Worm (Caenorhabditis elegans) whole organism, young adult: ENCODE data around the gene Y43B11AL.1.

ENCODE experiments used
- B0261.1 ChIP-seq: sonication (generic microtip); optimal IDR thresholded peaks from 2 replicates; lab custom pipeline; 2016; ENCODE audit warnings: mild to moderate bottlenecking, missing genetic modification characterization, moderate library complexity, missing compliant biosample characterization
- B0336.3 ChIP-seq: fragments of 200-800 bp; sonication (Bioruptor generic); IDR thresholded peaks from 2 replicates; pipeline ENCODE4 v1.3.6; 2022; ENCODE audit warnings: missing genetic modification characterization, missing compliant biosample characterization
- C17E4.6 ChIP-seq: fragments of 200-800 bp; sonication (Bioruptor generic); IDR thresholded peaks from 2 replicates; pipeline ENCODE4 v1.3.6; 2022; ENCODE audit warnings: missing genetic modification reagents, missing genetic modification characterization, missing compliant biosample characterization
- F49E8.2 ChIP-seq: sonication (generic microtip); optimal IDR thresholded peaks from 3 replicates; lab custom pipeline; 2017; ENCODE audit warnings: missing genetic modification characterization, mild to moderate bottlenecking, missing compliant biosample characterization, antibody characterized with exemption, moderate library complexity; ENCODE audit not compliant: insufficient read depth
- F55B11.4 ChIP-seq: sonication (generic microtip); optimal IDR thresholded peaks from 2 replicates; lab custom pipeline; 2016; ENCODE audit warnings: missing compliant biosample characterization, missing genetic modification characterization, borderline replicate concordance; ENCODE audit not compliant: insufficient read depth
- F57A8.1 ChIP-seq: fragments of 200-800 bp; sonication (Bioruptor generic); optimal IDR thresholded peaks from 2 replicates; lab custom pipeline; 2018; ENCODE audit warnings: mild to moderate bottlenecking, missing genetic modification characterization, moderate library complexity, missing compliant biosample characterization
- K11D2.4 ChIP-seq: fragments of 200-800 bp; sonication (Bioruptor generic); IDR thresholded peaks from 2 replicates; pipeline ENCODE4 v1.3.6; 2022; ENCODE audit warnings: missing genetic modification reagents, missing genetic modification characterization, missing compliant biosample characterization
- Y53G8AR.9 ChIP-seq: fragments of 200-800 bp; sonication (Bioruptor generic); conservative IDR thresholded peaks from 2 replicates; pipeline ENCODE4 v1.3.6; 2022; ENCODE audit warnings: missing genetic modification reagents, missing genetic modification characterization, missing compliant biosample characterization
- Y67H2A.10 ChIP-seq: fragments of 200-800 bp; sonication (Bioruptor generic); conservative IDR thresholded peaks from 2 replicates; pipeline ENCODE4 v1.3.6; 2022; ENCODE audit warnings: missing genetic modification reagents, missing genetic modification characterization, missing compliant biosample characterization
- ZK185.1 ChIP-seq: sonication (generic microtip); optimal IDR thresholded peaks from 2 replicates; lab custom pipeline; 2016; ENCODE audit warnings: mild to moderate bottlenecking, missing genetic modification characterization, missing compliant biosample characterization; ENCODE audit not compliant: poor library complexity, severe bottlenecking
- atf-7 ChIP-seq: sonication (generic microtip); optimal IDR thresholded peaks from 2 replicates; lab custom pipeline; 2017; ENCODE audit warnings: mild to moderate bottlenecking, missing genetic modification characterization, missing compliant biosample characterization
- attf-5 ChIP-seq: fragments of 200-800 bp; sonication (Bioruptor generic); optimal IDR thresholded peaks from 2 replicates; lab custom pipeline; 2018; ENCODE audit warnings: mild to moderate bottlenecking, missing genetic modification characterization, missing compliant biosample characterization
- attf-6 ChIP-seq: fragments of 200-800 bp; sonication (Bioruptor generic); IDR thresholded peaks from 2 replicates; pipeline ENCODE4 v1.3.6; 2022; ENCODE audit warnings: missing genetic modification reagents, missing genetic modification characterization, missing compliant biosample characterization
- cebp-1 ChIP-seq, 2 experiments: fragments of 200-800 bp in 1 of 2; sonication (Bioruptor generic) in 1 of 2; sonication (generic microtip) in 1 of 2; IDR thresholded peaks in 1 of 2; optimal IDR thresholded peaks in 1 of 2; 2 replicates each; pipeline versions ENCODE4 v1.3.6 to Lab custom; 2017 to 2022; ENCODE audit warnings: missing compliant biosample characterization in 2 of 2, missing genetic modification characterization in 2 of 2, mild to moderate bottlenecking in 1 of 2, missing genetic modification reagents in 1 of 2, moderate library complexity in 1 of 2
- ceh-100 ChIP-seq: fragments of 200-800 bp; sonication (Bioruptor generic); IDR thresholded peaks from 2 replicates; pipeline ENCODE4 v1.3.6; 2022; ENCODE audit warnings: missing genetic modification reagents, missing genetic modification characterization, missing compliant biosample characterization
- ceh-27 ChIP-seq: fragments of 200-800 bp; sonication (Bioruptor generic); optimal IDR thresholded peaks from 2 replicates; lab custom pipeline; 2018; ENCODE audit warnings: mild to moderate bottlenecking, missing genetic modification characterization, moderate library complexity, missing compliant biosample characterization
- ceh-40 ChIP-seq: fragments of 200-800 bp; sonication (Bioruptor generic); IDR thresholded peaks from 2 replicates; pipeline ENCODE4 v1.3.6; 2022; ENCODE audit warnings: missing genetic modification characterization, missing compliant biosample characterization
- dox-1 ChIP-seq: fragments of 200-800 bp; sonication (Bioruptor generic); IDR thresholded peaks from 2 replicates; pipeline ENCODE4 v1.3.6; 2022; ENCODE audit warnings: missing genetic modification reagents, missing genetic modification characterization, missing compliant biosample characterization
- egl-18 ChIP-seq: fragments of 200-800 bp; sonication (Bioruptor generic); IDR thresholded peaks from 2 replicates; pipeline ENCODE4 v1.3.6; 2022; ENCODE audit warnings: missing genetic modification reagents, missing genetic modification characterization, missing compliant biosample characterization
- gei-17 ChIP-seq: fragments of 200-800 bp; sonication (Bioruptor generic); optimal IDR thresholded peaks from 2 replicates; lab custom pipeline; 2018; ENCODE audit warnings: mild to moderate bottlenecking, missing genetic modification characterization, missing compliant biosample characterization
- hlh-12 ChIP-seq: sonication (generic microtip); optimal IDR thresholded peaks from 2 replicates; lab custom pipeline; 2016; ENCODE audit warnings: missing genetic modification characterization, missing compliant biosample characterization
- hmg-1.2 ChIP-seq: fragments of 200-800 bp; sonication (Bioruptor generic); IDR thresholded peaks from 2 replicates; pipeline ENCODE4 v1.3.6; 2022; ENCODE audit warnings: missing genetic modification reagents, missing genetic modification characterization, missing compliant biosample characterization
- lag-1 ChIP-seq: fragments of 200-800 bp; sonication (Bioruptor generic); IDR thresholded peaks from 2 replicates; pipeline ENCODE4 v1.3.6; 2022; ENCODE audit warnings: missing genetic modification reagents, missing genetic modification characterization, missing compliant biosample characterization
- let-607 ChIP-seq, 2 experiments: fragments of 200-800 bp in 1 of 2; sonication (Bioruptor generic) in 1 of 2; sonication (generic microtip) in 1 of 2; optimal IDR thresholded peaks; 2 replicates each; lab custom pipeline; 2016 to 2018; ENCODE audit warnings: mild to moderate bottlenecking in 2 of 2, missing compliant biosample characterization in 2 of 2, missing genetic modification characterization in 2 of 2, moderate library complexity in 2 of 2, missing genotype in 1 of 2
- lin-40 ChIP-seq: sonication (generic microtip); optimal IDR thresholded peaks from 2 replicates; lab custom pipeline; 2016; ENCODE audit warnings: missing genetic modification characterization, mild to moderate bottlenecking, missing compliant biosample characterization, missing genotype, missing genetic modification reagents
- lin-54 ChIP-seq: fragments of 200-800 bp; sonication (Bioruptor generic); optimal IDR thresholded peaks from 2 replicates; lab custom pipeline; 2018; ENCODE audit warnings: mild to moderate bottlenecking, missing genetic modification characterization, missing compliant biosample characterization
- lir-1 ChIP-seq: fragments of 200-800 bp; sonication (Bioruptor generic); conservative IDR thresholded peaks from 2 replicates; pipeline ENCODE4 v1.3.6; 2022; ENCODE audit warnings: missing genetic modification reagents, missing genetic modification characterization, missing compliant biosample characterization
- lsl-1 ChIP-seq: fragments of 200-800 bp; sonication (Bioruptor generic); optimal IDR thresholded peaks from 2 replicates; lab custom pipeline; 2018; ENCODE audit warnings: mild to moderate bottlenecking, missing genetic modification characterization, moderate library complexity, missing compliant biosample characterization
- lsy-27 ChIP-seq: sonication (generic microtip); optimal IDR thresholded peaks from 2 replicates; lab custom pipeline; 2017; ENCODE audit warnings: missing genetic modification characterization, mild to moderate bottlenecking, missing compliant biosample characterization, antibody characterized with exemption, missing genotype, borderline replicate concordance; ENCODE audit not compliant: insufficient read depth
- madf-10 ChIP-seq: sonication (generic microtip); optimal IDR thresholded peaks from 2 replicates; lab custom pipeline; 2016; ENCODE audit warnings: mild to moderate bottlenecking, missing genetic modification characterization, missing compliant biosample characterization
- madf-3 ChIP-seq: fragments of 200-800 bp; sonication (Bioruptor generic); IDR thresholded peaks from 2 replicates; pipeline ENCODE4 v1.3.6; 2022; ENCODE audit warnings: missing genetic modification reagents, missing genetic modification characterization, missing compliant biosample characterization
- nfya-2 ChIP-seq: fragments of 200-800 bp; sonication (Bioruptor generic); IDR thresholded peaks from 2 replicates; pipeline ENCODE4 v1.3.6; 2022; ENCODE audit warnings: missing genetic modification reagents, missing genetic modification characterization, missing compliant biosample characterization
- nfyb-1 ChIP-seq: fragments of 200-800 bp; sonication (Bioruptor generic); IDR thresholded peaks from 2 replicates; pipeline ENCODE4 v1.3.6; 2022; ENCODE audit warnings: missing genetic modification reagents, missing genetic modification characterization, missing compliant biosample characterization
- nhr-80 ChIP-seq: sonication (generic microtip); optimal IDR thresholded peaks from 2 replicates; lab custom pipeline; 2016; ENCODE audit warnings: missing genetic modification characterization, missing compliant biosample characterization
- nhr-90 ChIP-seq: sonication (generic microtip); optimal IDR thresholded peaks from 2 replicates; lab custom pipeline; 2016; ENCODE audit warnings: missing genotype, mild to moderate bottlenecking, missing genetic modification characterization, missing compliant biosample characterization
- rec-8 ChIP-seq, 2 experiments: sonication (generic microtip); optimal IDR thresholded peaks; 2 replicates each; lab custom pipeline; 2016; ENCODE audit warnings: mild to moderate bottlenecking in 2 of 2, missing genetic modification characterization in 2 of 2, missing genetic modification reagents in 2 of 2, missing genotype in 2 of 2, missing biosample characterization in 1 of 2, missing compliant biosample characterization in 1 of 2, moderate library complexity in 1 of 2
- repo-1 ChIP-seq: sonication (generic microtip); optimal IDR thresholded peaks from 2 replicates; lab custom pipeline; 2017; ENCODE audit warnings: mild to moderate bottlenecking, missing genetic modification characterization, missing compliant biosample characterization
- rpc-1 ChIP-seq, 2 experiments: fragments of 150-350 bp in 1 of 2; sonication (generic microtip) in 1 of 2; optimal IDR thresholded peaks; 2 replicates each; lab custom pipeline; 2014 to 2018; ENCODE audit warnings: missing biosample characterization in 1 of 2, missing genetic modification characterization in 1 of 2, missing genetic modification reagents in 1 of 2, missing genotype in 1 of 2
- snpc-1.1 ChIP-seq: sonication (generic microtip); optimal IDR thresholded peaks from 2 replicates; lab custom pipeline; 2017; ENCODE audit warnings: missing genetic modification characterization, mild to moderate bottlenecking, missing compliant biosample characterization, antibody characterized with exemption, moderate library complexity, missing genotype, missing genetic modification reagents; ENCODE audit not compliant: insufficient read depth
- somi-1 ChIP-seq: fragments of 200-800 bp; sonication (Bioruptor generic); optimal IDR thresholded peaks from 2 replicates; lab custom pipeline; 2018; ENCODE audit warnings: mild to moderate bottlenecking, missing genetic modification characterization, missing compliant biosample characterization
- ztf-18 ChIP-seq: sonication (generic microtip); optimal IDR thresholded peaks from 2 replicates; lab custom pipeline; 2016; ENCODE audit warnings: missing genotype, mild to moderate bottlenecking, missing genetic modification characterization, missing compliant biosample characterization
- ztf-22 ChIP-seq: fragments of 200-800 bp; sonication (Bioruptor generic); optimal IDR thresholded peaks from 2 replicates; lab custom pipeline; 2018; ENCODE audit warnings: mild to moderate bottlenecking, missing genetic modification characterization, moderate library complexity, missing compliant biosample characterization
- ztf-26 ChIP-seq: sonication (generic microtip); optimal IDR thresholded peaks from 2 replicates; lab custom pipeline; 2017; ENCODE audit warnings: missing genetic modification characterization, missing compliant biosample characterization

The Y43B11AL.1 gene

DNA sequence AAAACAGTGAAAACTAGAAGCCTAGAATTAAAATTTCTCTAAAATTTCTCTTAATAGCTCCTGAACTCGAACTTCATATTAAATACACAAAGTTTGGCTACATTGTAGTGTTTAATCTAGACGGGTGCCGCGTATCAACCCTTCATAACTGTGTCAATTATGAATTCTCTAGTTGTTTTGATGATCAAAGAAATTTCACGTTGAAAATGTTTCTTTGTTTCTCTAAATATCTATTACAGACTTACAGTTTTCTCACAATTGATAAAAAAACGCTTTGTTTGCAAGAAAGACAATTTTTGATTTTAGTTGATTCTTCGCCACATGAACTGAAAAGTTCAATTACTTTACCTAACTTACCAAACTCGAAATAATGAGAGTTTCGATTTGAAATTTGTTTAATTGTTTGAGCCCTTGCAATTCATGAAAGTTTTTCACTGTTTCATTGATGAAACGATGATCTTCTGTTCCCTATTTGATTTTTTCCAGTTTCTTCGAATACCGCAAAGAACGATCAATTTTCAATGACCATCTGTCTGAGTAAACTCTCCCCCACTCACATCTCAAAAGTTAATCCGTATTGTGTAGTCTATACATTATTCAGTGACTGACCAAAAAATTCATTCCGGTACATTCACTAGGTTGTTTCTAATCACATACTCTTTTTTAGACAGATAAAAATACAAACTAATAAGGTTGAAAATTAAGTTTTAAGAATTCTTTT lies 18.3 kb upstream of the Y43B11AL.1 start:
- TF ChIP-seq attf-6 (GFP tag; lab: Robert Waterston, UW) (no peak), let-607 (tag; optimal IDR thresholded peaks at IDR 0.05; lab: Kevin White, UChicago) (peak in 1 of 2 experiments; percentile 39), nhr-80 (peak; percentile 52)

DNA sequence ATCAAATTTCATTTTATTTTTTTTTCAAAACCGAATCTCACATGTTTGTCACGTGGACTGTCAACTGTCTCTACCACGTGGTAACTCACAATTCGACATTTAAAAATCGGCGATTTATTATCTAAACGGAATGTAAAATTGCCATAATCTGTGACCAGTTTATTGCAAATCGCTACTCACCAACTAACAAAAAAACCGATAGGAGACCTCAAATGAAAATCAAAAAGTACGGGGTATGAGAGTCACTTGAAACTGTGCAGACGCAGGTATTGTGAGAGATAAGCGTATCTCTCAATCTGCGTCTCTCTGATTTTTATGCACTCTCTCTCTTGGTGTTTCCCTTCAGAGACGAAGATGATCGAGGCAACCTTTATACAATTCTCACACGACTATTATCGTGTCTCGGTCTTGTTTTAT lies 17.4 kb upstream of the Y43B11AL.1 start:
- TF ChIP-seq lsy-27 (no peak), madf-3 (no peak), rec-8 (tag; optimal IDR thresholded peaks at IDR 0.05; lab: Kevin White, UChicago) (no peak), nhr-90 (tag; lab: Kevin White, UChicago) (peak; percentile 5), F55B11.4 (tag; lab: Kevin White, UChicago) (no peak), ztf-26 (tag; lab: Kevin White, UChicago) (peak; percentile 62), F57A8.1 (GFP tag; lab: Kevin White, UChicago) (no peak), B0336.3 (GFP tag; lab: Robert Waterston, UW) (peak; percentile 48; the same call in 1 of the 2 replicates), F49E8.2 (tag; lab: Kevin White, UChicago) (no peak), madf-10 (tag; lab: Kevin White, UChicago) (no peak), ceh-100 (GFP tag; lab: Robert Waterston, UW) (no peak), attf-5 (peak; percentile 73), attf-6 (GFP tag; lab: Robert Waterston, UW) (no peak), lir-1 (GFP tag; lab: Robert Waterston, UW) (no peak), hlh-12 (tag; lab: Kevin White, UChicago) (no peak), let-607 (tag; optimal IDR thresholded peaks at IDR 0.05; lab: Kevin White, UChicago) (peak; percentile 3 to 43), K11D2.4 (GFP tag; lab: Robert Waterston, UW) (peak; percentile 39; the same call in 1 of the 2 replicates), ztf-22 (peak; percentile 75), C17E4.6 (no peak), Y53G8AR.9 (GFP tag; lab: Robert Waterston, UW) (0 out of 2 replicates have a peak, but pooled peaks have one; percentile 19), ceh-27 (GFP tag; lab: Kevin White, UChicago) (no peak), atf-7 (tag; lab: Kevin White, UChicago) (peak; percentile 54), ceh-40 (GFP tag; lab: Robert Waterston, UW) (no peak), ZK185.1 (tag; lab: Kevin White, UChicago) (peak; percentile 70), repo-1 (tag; lab: Kevin White, UChicago) (peak; percentile 26), lag-1 (GFP tag; lab: Robert Waterston, UW) (no peak), nfyb-1 (GFP tag; lab: Robert Waterston, UW) (no peak), gei-17 (GFP tag; lab: Kevin White, UChicago) (no peak), lsl-1 (GFP tag; lab: Kevin White, UChicago) (no peak), lin-54 (peak; percentile 39), lin-40 (tag; lab: Kevin White, UChicago) (peak; percentile 74), dox-1 (GFP tag; lab: Robert Waterston, UW) (peak; percentile 49; the same call in 1 of the 2 replicates), ztf-18 (tag; lab: Kevin White, UChicago) (peak; percentile 20), Y67H2A.10 (GFP tag; lab: Robert Waterston, UW) (no peak), somi-1 (no peak), B0261.1 (tag; lab: Kevin White, UChicago) (no peak), rpc-1 (optimal IDR thresholded peaks at IDR 0.05; lab: Kevin White, UChicago) (no peak), rpc-1 (tag; optimal IDR thresholded peaks at IDR 0.05; lab: Kevin White, UChicago) (no peak), nfya-2 (no peak), hmg-1.2 (GFP tag; lab: Robert Waterston, UW) (peak; percentile 70; the same call in 1 of the 2 replicates), snpc-1.1 (tag; lab: Kevin White, UChicago) (no peak), egl-18 (GFP tag; lab: Robert Waterston, UW) (no peak), cebp-1 (GFP tag; IDR thresholded peaks at IDR 0.05; lab: Robert Waterston, UW) (no peak), cebp-1 (tag; optimal IDR thresholded peaks at IDR 0.05; lab: Kevin White, UChicago) (peak; percentile 68)
